Fruit fly (Drosophila melanogaster): ENCODE measurements around the gene Socs16D.
A peak's percentile ranks its signal among the peaks of the same experiment; 100 is the strongest.

Socs16D gene

dm6 chrX:17844623-17845022 lies 17.3 kb upstream of the Socs16D start, which contains the start of the genes CG8142 and Ucp4A:
TSS of gene CG8142 (minus strand) at chrX:17844704.
TSS of gene Ucp4A (plus strand) at chrX:17844949.
- peak; percentile 81 for TF ChIP-seq noc (tag; optimal IDR thresholded peaks at IDR 0.05)

dm6 chrX:17841923-17842322 lies 14.6 kb upstream of the Socs16D start, which contains the start of gene Taf9:
TSS of gene Taf9 (plus strand) at chrX:17842161.
- TF ChIP-seq noc (tag; optimal IDR thresholded peaks at IDR 0.05): no peak

dm6 chrX:17836420-17836932 lies 9.1 kb upstream of the Socs16D start:
- TF ChIP-seq noc (tag; optimal IDR thresholded peaks at IDR 0.05): no peak

- TF ChIP-seq noc (tag; optimal IDR thresholded peaks at IDR 0.05): no peak
Observed at dm6 chrX:17834754-17835153, 7.4 kb upstream of the Socs16D start.

dm6 chrX:17833986-17834385 lies 6.6 kb upstream of the Socs16D start:
- TF ChIP-seq noc (tag; optimal IDR thresholded peaks at IDR 0.05): no peak

- no peak for TF ChIP-seq noc (tag; optimal IDR thresholded peaks at IDR 0.05)
Observed at dm6 chrX:17832163-17833014, 5.0 kb upstream of the Socs16D start.

- TF ChIP-seq noc (tag; optimal IDR thresholded peaks at IDR 0.05): no peak
Observed at dm6 chrX:17830644-17831043, 3.3 kb upstream of the Socs16D start, which contains the start of gene CG6398. TSS of gene CG6398 (plus strand) at chrX:17830828.

- TF ChIP-seq noc (tag; optimal IDR thresholded peaks at IDR 0.05): peak; percentile 31
Observed at dm6 chrX:17830211-17830616, 2.9 kb upstream of the Socs16D start.

- no peak for TF ChIP-seq noc (tag; optimal IDR thresholded peaks at IDR 0.05)
Observed at dm6 chrX:17829083-17829997, 2.0 kb upstream of the Socs16D start.

- TF ChIP-seq noc (tag; optimal IDR thresholded peaks at IDR 0.05): no peak
Observed at dm6 chrX:17828298-17829033, 1.1 kb upstream of the Socs16D start.

- no peak for TF ChIP-seq noc (tag; optimal IDR thresholded peaks at IDR 0.05)
Observed at dm6 chrX:17821466-17821865, 5.9 kb downstream of the Socs16D start.

- no peak for TF ChIP-seq noc (tag; optimal IDR thresholded peaks at IDR 0.05)
Observed at dm6 chrX:17820252-17820651, 7.1 kb downstream of the Socs16D start.

dm6 chrX:17819635-17820139 lies 7.7 kb downstream of the Socs16D start, which contains the start of gene CG12986:
TSS of gene CG12986 (minus strand) at chrX:17819685.
- no peak for TF ChIP-seq noc (tag; optimal IDR thresholded peaks at IDR 0.05)

- TF ChIP-seq noc (tag; optimal IDR thresholded peaks at IDR 0.05): no peak
Observed at dm6 chrX:17816437-17816836, 10.9 kb downstream of the Socs16D start.

- no peak for TF ChIP-seq noc (tag; optimal IDR thresholded peaks at IDR 0.05)
Observed at dm6 chrX:17814783-17815182, 12.6 kb downstream of the Socs16D start.
